Fruit fly (Drosophila melanogaster): Measurements from ENCODE around the gene Glut4EF.

- TF ChIP-seq pan (optimal IDR thresholded peaks at IDR 0.05): no peak
- TF ChIP-seq Dll (optimal IDR thresholded peaks at IDR 0.05): no peak
- no peak for TF ChIP-seq CG8478 (optimal IDR thresholded peaks at IDR 0.05)
- TF ChIP-seq EcR (GFP tag; optimal IDR thresholded peaks at IDR 0.05): peak in 1 of 2 experiments; percentile 62
Observed at dm6 chr3R:9966109-9966701, 91.7 kb downstream of the Glut4EF start.

Measured in whole organism.